Worm (Caenorhabditis elegans) whole organism, young adult: ENCODE measurements around the gene F09G2.8.

ENCODE experiments used
- attf-3 ChIP-seq: fragments of 200-800 bp; sonication (Bioruptor generic); conservative IDR thresholded peaks from 2 replicates; pipeline ENCODE4 v1.3.6; 2022; ENCODE audit warnings: missing genetic modification reagents, missing genetic modification characterization, missing compliant biosample characterization
- ccch-3 ChIP-seq: fragments of 200-800 bp; sonication (Bioruptor generic); optimal IDR thresholded peaks from 2 replicates; lab custom pipeline; 2018; ENCODE audit warnings: mild to moderate bottlenecking, missing genetic modification characterization, missing compliant biosample characterization
- dpl-1 ChIP-seq: fragments of 150-350 bp; optimal IDR thresholded peaks from 2 replicates; lab custom pipeline; 2014; ENCODE audit warnings: missing biosample characterization, missing genetic modification reagents, missing genetic modification characterization
- him-1 ChIP-seq: sonication (generic microtip); optimal IDR thresholded peaks from 2 replicates; lab custom pipeline; 2016; ENCODE audit warnings: missing genotype, missing genetic modification reagents, missing genetic modification characterization, missing compliant biosample characterization
- hmg-1.2 ChIP-seq: fragments of 200-800 bp; sonication (Bioruptor generic); IDR thresholded peaks from 2 replicates; pipeline ENCODE4 v1.3.6; 2022; ENCODE audit warnings: missing genetic modification reagents, missing genetic modification characterization, missing compliant biosample characterization
- hmg-20 ChIP-seq: fragments of 200-800 bp; sonication (Bioruptor generic); IDR thresholded peaks from 2 replicates; pipeline ENCODE4 v1.3.6; 2022; ENCODE audit warnings: missing genetic modification reagents, missing genetic modification characterization, missing compliant biosample characterization
- let-607 ChIP-seq, 2 experiments: fragments of 200-800 bp in 1 of 2; sonication (Bioruptor generic) in 1 of 2; sonication (generic microtip) in 1 of 2; optimal IDR thresholded peaks; 2 replicates each; lab custom pipeline; 2016 to 2018; ENCODE audit warnings: mild to moderate bottlenecking in 2 of 2, missing compliant biosample characterization in 2 of 2, missing genetic modification characterization in 2 of 2, moderate library complexity in 2 of 2, missing genotype in 1 of 2
- madf-10 ChIP-seq: sonication (generic microtip); optimal IDR thresholded peaks from 2 replicates; lab custom pipeline; 2016; ENCODE audit warnings: mild to moderate bottlenecking, missing genetic modification characterization, missing compliant biosample characterization
- repo-1 ChIP-seq: sonication (generic microtip); optimal IDR thresholded peaks from 2 replicates; lab custom pipeline; 2017; ENCODE audit warnings: mild to moderate bottlenecking, missing genetic modification characterization, missing compliant biosample characterization
- somi-1 ChIP-seq: fragments of 200-800 bp; sonication (Bioruptor generic); optimal IDR thresholded peaks from 2 replicates; lab custom pipeline; 2018; ENCODE audit warnings: mild to moderate bottlenecking, missing genetic modification characterization, missing compliant biosample characterization
- tlf-1 ChIP-seq: fragments of 200-800 bp; sonication (Bioruptor generic); optimal IDR thresholded peaks from 2 replicates; lab custom pipeline; 2018; ENCODE audit warnings: mild to moderate bottlenecking, missing genetic modification characterization, missing compliant biosample characterization

DNA sequence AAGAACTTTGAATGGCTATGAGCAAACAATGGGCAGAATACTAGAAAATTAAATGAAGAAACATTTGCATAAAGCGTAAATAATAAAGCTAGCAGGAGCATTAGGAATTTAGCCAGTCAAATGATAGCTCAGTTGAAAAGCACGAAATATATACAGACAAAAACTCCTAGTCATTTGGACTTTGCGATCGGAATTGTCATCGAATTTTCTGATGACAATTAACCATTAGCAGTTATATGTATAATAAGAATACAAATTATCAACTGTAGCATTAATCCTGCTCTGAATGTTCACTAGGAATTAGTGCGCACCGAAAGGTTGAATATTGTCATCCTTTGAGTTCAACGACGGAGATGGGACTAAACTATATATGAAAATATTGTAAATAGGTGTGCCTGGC lies 46.1 kb downstream of the F09G2.8 start, which contains the start of gene ugt-38:
- TF ChIP-seq ccch-3 (no peak), tlf-1 (GFP tag; lab: Kevin White, UChicago) (no peak), dpl-1 (no peak), repo-1 (tag; lab: Kevin White, UChicago) (no peak), hmg-20 (no peak), attf-3 (GFP tag; lab: Robert Waterston, UW) (no peak), madf-10 (no peak), somi-1 (GFP tag; lab: Kevin White, UChicago) (no peak), him-1 (tag; lab: Kevin White, UChicago) (no peak), let-607 (tag; optimal IDR thresholded peaks at IDR 0.05; lab: Kevin White, UChicago) (no peak), hmg-1.2 (GFP tag; lab: Robert Waterston, UW) (no peak)
